Worm (Caenorhabditis elegans) whole organism, mixed stage, embryonic: ENCODE data around the gene C27B7.9.

Experiments used
- bed-3 ChIP-seq: fragments of 200-800 bp; sonication (Bioruptor generic); optimal IDR thresholded peaks from 3 replicates; lab custom pipeline; 2018; ENCODE audit warnings: mild to moderate bottlenecking, missing genetic modification characterization, moderate library complexity, missing compliant biosample characterization
- blmp-1 ChIP-seq: fragments of 150-350 bp; optimal IDR thresholded peaks from 2 replicates; lab custom pipeline; 2014; ENCODE audit warnings: missing biosample characterization, missing genetic modification characterization
- ceh-39 ChIP-seq: fragments of 150-350 bp; optimal IDR thresholded peaks from 2 replicates; lab custom pipeline; 2014; ENCODE audit warnings: missing biosample characterization, missing genetic modification characterization
- cnd-1 ChIP-seq: fragments of 200-800 bp; sonication (Bioruptor generic); optimal IDR thresholded peaks from 2 replicates; lab custom pipeline; 2018; ENCODE audit warnings: mild to moderate bottlenecking, missing genetic modification characterization, missing compliant biosample characterization
- elt-1 ChIP-seq: sonication (generic microtip); optimal IDR thresholded peaks from 2 replicates; lab custom pipeline; 2017; ENCODE audit warnings: missing genetic modification characterization, mild to moderate bottlenecking, missing compliant biosample characterization, antibody characterized with exemption, moderate library complexity, borderline replicate concordance; ENCODE audit not compliant: insufficient read depth
- lin-13 ChIP-seq: fragments of 150-350 bp; optimal IDR thresholded peaks from 2 replicates; lab custom pipeline; 2014; ENCODE audit warnings: missing biosample characterization, missing genetic modification characterization
- nhr-237 ChIP-seq: fragments of 150-350 bp; optimal IDR thresholded peaks from 2 replicates; lab custom pipeline; 2014; ENCODE audit warnings: missing biosample characterization, missing genetic modification characterization
- nhr-28 ChIP-seq: fragments of 150-350 bp; optimal IDR thresholded peaks from 2 replicates; lab custom pipeline; 2014; ENCODE audit warnings: missing biosample characterization, missing genetic modification characterization
- pha-4 ChIP-seq: fragments of 150-350 bp; optimal IDR thresholded peaks from 2 replicates; lab custom pipeline; 2018; ENCODE audit warnings: missing biosample characterization, missing genetic modification reagents, missing genetic modification characterization
- snpc-4 ChIP-seq: fragments of 150-350 bp; optimal IDR thresholded peaks from 2 replicates; lab custom pipeline; 2014; ENCODE audit warnings: missing biosample characterization, missing genetic modification characterization
- sptf-1 ChIP-seq: sonication (generic microtip); optimal IDR thresholded peaks from 2 replicates; lab custom pipeline; 2017; ENCODE audit warnings: mild to moderate bottlenecking, missing genetic modification characterization, moderate library complexity, missing compliant biosample characterization
- unc-39 ChIP-seq: fragments of 150-350 bp; optimal IDR thresholded peaks from 2 replicates; lab custom pipeline; 2014; ENCODE audit warnings: missing biosample characterization, missing genetic modification characterization
- unc-62 ChIP-seq: fragments of 150-350 bp; optimal IDR thresholded peaks from 2 replicates; lab custom pipeline; 2014; ENCODE audit warnings: missing biosample characterization, missing genetic modification reagents, missing genetic modification characterization
- zip-8 ChIP-seq: fragments of 150-350 bp; optimal IDR thresholded peaks from 2 replicates; lab custom pipeline; 2014; ENCODE audit warnings: missing biosample characterization, missing genetic modification characterization

DNA sequence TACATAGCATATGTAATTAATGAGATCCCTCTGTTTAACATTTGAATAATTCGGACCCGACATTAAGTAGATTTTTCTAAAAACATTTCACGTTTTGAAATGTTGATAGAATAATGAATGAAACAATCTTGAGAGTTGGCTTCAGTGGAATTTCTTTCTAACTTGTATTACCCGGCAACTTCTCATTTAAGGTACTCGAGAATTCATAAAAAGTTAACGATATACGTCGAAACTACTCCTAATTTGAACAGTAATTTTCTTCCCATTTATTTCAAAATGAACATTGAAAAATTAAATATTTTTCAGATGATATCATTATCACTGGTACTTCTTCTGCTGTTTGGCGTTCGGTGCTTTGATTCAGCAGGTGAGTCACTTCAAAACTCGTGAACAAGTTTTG is 9.2 kb downstream of the C27B7.9 start, which contains the start of gene C27B7.7:
- no peak for TF ChIP-seq unc-39 (tag; lab: Kevin White, UChicago)
- no peak for TF ChIP-seq bed-3 (GFP tag; lab: Kevin White, UChicago)
- TF ChIP-seq ceh-39 (tag; lab: Kevin White, UChicago) = no peak
- no peak for TF ChIP-seq blmp-1
- no peak for TF ChIP-seq nhr-28 (tag; lab: Kevin White, UChicago)
- no peak for TF ChIP-seq zip-8 (tag; lab: Kevin White, UChicago)
- no peak for TF ChIP-seq pha-4 (tag; lab: Kevin White, UChicago)
- TF ChIP-seq snpc-4 (tag; lab: Kevin White, UChicago) = no peak
- no peak for TF ChIP-seq sptf-1 (tag; lab: Kevin White, UChicago)
- no peak for TF ChIP-seq unc-62
- TF ChIP-seq cnd-1 (tag; lab: Kevin White, UChicago) = no peak
- TF ChIP-seq nhr-237 (tag; lab: Kevin White, UChicago) = no peak
- TF ChIP-seq elt-1 (tag; lab: Kevin White, UChicago) = no peak
- TF ChIP-seq lin-13 (tag; lab: Kevin White, UChicago) = no peak
